Worm (Caenorhabditis elegans) whole organism, L4 larva: Measurements from ENCODE around the gene cwp-1.

Experiments
- F49E8.2 ChIP-seq: sonication (generic microtip); optimal IDR thresholded peaks from 2 replicates; lab custom pipeline; 2016; ENCODE audit warnings: missing compliant biosample characterization, mild to moderate bottlenecking, missing genetic modification characterization, borderline replicate concordance
- R02D3.7 ChIP-seq: fragments of 150-350 bp; sonication (generic microtip); optimal IDR thresholded peaks from 3 replicates; lab custom pipeline; 2014; ENCODE audit warnings: missing biosample characterization, missing genetic modification characterization
- Y5F2A.4 ChIP-seq: fragments of 200-800 bp; sonication (Bioruptor generic); optimal IDR thresholded peaks from 2 replicates; lab custom pipeline; 2018; ENCODE audit warnings: mild to moderate bottlenecking, missing genetic modification characterization, missing compliant biosample characterization
- Y75B8A.6 ChIP-seq: fragments of 200-800 bp; sonication (Bioruptor generic); IDR thresholded peaks from 2 replicates; pipeline ENCODE4 v1.3.6; 2022; ENCODE audit warnings: missing genetic modification reagents, missing genetic modification characterization, missing compliant biosample characterization
- aha-1 ChIP-seq: fragments of 150-350 bp; peaks from one replicate; lab custom pipeline; 2014; ENCODE audit warnings: missing biosample characterization, missing genetic modification characterization
- arid-1 ChIP-seq: fragments of 200-800 bp; sonication (Bioruptor generic); conservative IDR thresholded peaks from 2 replicates; pipeline ENCODE4 v1.3.6; 2022; ENCODE audit warnings: missing genetic modification reagents, missing genetic modification characterization, missing compliant biosample characterization
- ceh-28 ChIP-seq: fragments of 150-350 bp; optimal IDR thresholded peaks from 2 replicates; lab custom pipeline; 2014; ENCODE audit warnings: missing biosample characterization, missing genetic modification reagents, missing genetic modification characterization
- ceh-82 ChIP-seq: sonication (generic microtip); optimal IDR thresholded peaks from 2 replicates; lab custom pipeline; 2017; ENCODE audit warnings: missing biosample characterization, missing genetic modification characterization
- ctbp-1 ChIP-seq: fragments of 200-800 bp; sonication (Bioruptor generic); IDR thresholded peaks from 2 replicates; pipeline ENCODE4 v1.3.6; 2022; ENCODE audit warnings: missing genetic modification reagents, missing genetic modification characterization, missing compliant biosample characterization
- daf-12 ChIP-seq: fragments of 150-350 bp; optimal IDR thresholded peaks from 2 replicates; lab custom pipeline; 2014; ENCODE audit warnings: missing biosample characterization, missing genetic modification reagents, missing genetic modification characterization
- daf-16 ChIP-seq, 3 experiments: sonication (generic microtip); optimal IDR thresholded peaks; 2 replicates each; lab custom pipeline; 2016 to 2017; ENCODE audit warnings: missing genetic modification characterization in 3 of 3, missing genetic modification reagents in 3 of 3, mild to moderate bottlenecking in 2 of 3, missing compliant biosample characterization in 2 of 3, missing biosample characterization in 1 of 3, moderate library complexity in 1 of 3
- dmd-8 ChIP-seq: fragments of 200-800 bp; sonication (Bioruptor generic); IDR thresholded peaks from 2 replicates; pipeline ENCODE4 v1.3.6; 2022; ENCODE audit warnings: missing genetic modification characterization, missing compliant biosample characterization
- dmd-9 ChIP-seq: fragments of 200-800 bp; sonication (Bioruptor generic); IDR thresholded peaks from 2 replicates; pipeline ENCODE4 v1.3.6; 2022; ENCODE audit warnings: missing genetic modification reagents, missing genetic modification characterization, missing compliant biosample characterization
- dve-1 ChIP-seq: sonication (generic microtip); optimal IDR thresholded peaks from 2 replicates; lab custom pipeline; 2017; ENCODE audit warnings: antibody characterized with exemption, mild to moderate bottlenecking, missing genetic modification characterization, missing compliant biosample characterization; ENCODE audit not compliant: insufficient read depth
- egl-27 ChIP-seq: sonication (generic microtip); optimal IDR thresholded peaks from 3 replicates; lab custom pipeline; 2017; ENCODE audit warnings: missing biosample characterization, missing genetic modification reagents, missing genetic modification characterization
- fkh-10 ChIP-seq: fragments of 150-350 bp; optimal IDR thresholded peaks from 2 replicates; lab custom pipeline; 2014; ENCODE audit warnings: missing biosample characterization, missing genetic modification reagents, missing genetic modification characterization
- gei-8 ChIP-seq: fragments of 200-800 bp; sonication (Bioruptor generic); optimal IDR thresholded peaks from 2 replicates; lab custom pipeline; 2018; ENCODE audit warnings: mild to moderate bottlenecking, missing genetic modification characterization, missing compliant biosample characterization
- hif-1 ChIP-seq, 2 experiments: sonication (generic microtip); optimal IDR thresholded peaks; 2 replicates each; lab custom pipeline; 2016 to 2017; ENCODE audit warnings: missing compliant biosample characterization in 2 of 2, missing genetic modification characterization in 2 of 2, missing genetic modification reagents in 2 of 2, missing genotype in 2 of 2, mild to moderate bottlenecking in 1 of 2
- hlh-11 ChIP-seq: fragments of 200-800 bp; sonication (Bioruptor generic); optimal IDR thresholded peaks from 2 replicates; lab custom pipeline; 2018; ENCODE audit warnings: mild to moderate bottlenecking, missing genetic modification characterization, missing compliant biosample characterization
- hlh-30 ChIP-seq: sonication (generic microtip); optimal IDR thresholded peaks from 2 replicates; lab custom pipeline; 2017; ENCODE audit warnings: antibody characterized with exemption, mild to moderate bottlenecking, missing genetic modification characterization, missing compliant biosample characterization; ENCODE audit not compliant: insufficient read depth
- hmg-1.1 ChIP-seq: fragments of 200-800 bp; sonication (Bioruptor generic); IDR thresholded peaks from 2 replicates; pipeline ENCODE4 v1.3.6; 2022; ENCODE audit warnings: missing genetic modification reagents, missing genetic modification characterization, missing compliant biosample characterization
- jun-1 ChIP-seq: fragments of 150-350 bp; optimal IDR thresholded peaks from 2 replicates; lab custom pipeline; 2014; ENCODE audit warnings: missing biosample characterization, missing genetic modification reagents, missing genetic modification characterization
- lim-7 ChIP-seq: fragments of 200-800 bp; sonication (Bioruptor generic); IDR thresholded peaks from 2 replicates; pipeline ENCODE4 v1.3.6; 2022; ENCODE audit warnings: missing genetic modification characterization, missing compliant biosample characterization
- lin-15B ChIP-seq: fragments of 150-350 bp; sonication (generic microtip); optimal IDR thresholded peaks from 3 replicates; lab custom pipeline; 2014; ENCODE audit warnings: missing biosample characterization, missing genetic modification characterization
- madf-5 ChIP-seq, 2 experiments: fragments of 200-800 bp; sonication (Bioruptor generic); IDR thresholded peaks; 2 replicates each; pipeline ENCODE4 v1.3.6; 2022; ENCODE audit warnings: missing compliant biosample characterization in 2 of 2, missing genetic modification characterization in 2 of 2
- madf-9 ChIP-seq: fragments of 200-800 bp; sonication (Bioruptor generic); conservative IDR thresholded peaks from 2 replicates; pipeline ENCODE4 v1.3.6; 2022; ENCODE audit warnings: missing genetic modification reagents, missing genetic modification characterization, missing compliant biosample characterization
- mdt-29 ChIP-seq: fragments of 200-800 bp; sonication (Bioruptor generic); IDR thresholded peaks from 2 replicates; pipeline ENCODE4 v1.3.6; 2022; ENCODE audit warnings: missing genetic modification reagents, missing genetic modification characterization, missing compliant biosample characterization
- mep-1 ChIP-seq: fragments of 150-350 bp; sonication (generic microtip); optimal IDR thresholded peaks from 3 replicates; lab custom pipeline; 2014; ENCODE audit warnings: missing biosample characterization, missing genetic modification characterization
- mxl-2 ChIP-seq: fragments of 200-800 bp; sonication (Bioruptor generic); conservative IDR thresholded peaks from 2 replicates; pipeline ENCODE4 v1.3.6; 2022; ENCODE audit warnings: missing genetic modification reagents, missing genetic modification characterization, missing compliant biosample characterization
- mxl-3 ChIP-seq: fragments of 200-800 bp; sonication (Bioruptor generic); optimal IDR thresholded peaks from 2 replicates; lab custom pipeline; 2018; ENCODE audit warnings: mild to moderate bottlenecking, missing genetic modification characterization, missing compliant biosample characterization
- nhr-25 ChIP-seq: sonication (generic microtip); optimal IDR thresholded peaks from 2 replicates; lab custom pipeline; 2017; ENCODE audit warnings: missing genetic modification characterization, mild to moderate bottlenecking, missing compliant biosample characterization, antibody characterized with exemption, moderate library complexity, borderline replicate concordance; ENCODE audit not compliant: insufficient read depth
- nhr-28 ChIP-seq: fragments of 150-350 bp; optimal IDR thresholded peaks from 2 replicates; lab custom pipeline; 2014; ENCODE audit warnings: missing biosample characterization, missing genetic modification characterization
- nhr-6 ChIP-seq: fragments of 150-350 bp; optimal IDR thresholded peaks from 2 replicates; lab custom pipeline; 2014; ENCODE audit warnings: missing biosample characterization, missing genetic modification characterization
- nhr-76 ChIP-seq: fragments of 150-350 bp; optimal IDR thresholded peaks from 2 replicates; lab custom pipeline; 2014; ENCODE audit warnings: missing biosample characterization, missing genetic modification characterization
- nhr-77 ChIP-seq: fragments of 150-350 bp; optimal IDR thresholded peaks from 2 replicates; lab custom pipeline; 2014; ENCODE audit warnings: missing biosample characterization, missing genetic modification characterization
- php-3 ChIP-seq: fragments of 200-800 bp; sonication (Bioruptor generic); IDR thresholded peaks from 2 replicates; pipeline ENCODE4 v1.3.6; 2022; ENCODE audit warnings: missing genetic modification reagents, missing genetic modification characterization, missing compliant biosample characterization
- pqm-1 ChIP-seq: sonication (generic microtip); optimal IDR thresholded peaks from 2 replicates; lab custom pipeline; 2017; ENCODE audit warnings: missing biosample characterization, missing genetic modification characterization
- sdz-12 ChIP-seq: fragments of 200-800 bp; sonication (Bioruptor generic); optimal IDR thresholded peaks from 2 replicates; lab custom pipeline; 2018; ENCODE audit warnings: mild to moderate bottlenecking, missing genetic modification characterization, missing compliant biosample characterization
- set-16 ChIP-seq: fragments of 200-800 bp; sonication (Bioruptor generic); IDR thresholded peaks from 2 replicates; pipeline ENCODE4 v1.3.6; 2022; ENCODE audit warnings: missing genetic modification reagents, missing genetic modification characterization, missing compliant biosample characterization
- skn-1 ChIP-seq: fragments of 150-350 bp; optimal IDR thresholded peaks from 2 replicates; lab custom pipeline; 2014; ENCODE audit warnings: missing biosample characterization, missing genetic modification characterization
- snpc-4 ChIP-seq: fragments of 150-350 bp; optimal IDR thresholded peaks from 2 replicates; lab custom pipeline; 2014; ENCODE audit warnings: missing biosample characterization, missing genetic modification characterization
- spr-1 ChIP-seq: sonication (generic microtip); optimal IDR thresholded peaks from 2 replicates; lab custom pipeline; 2016; ENCODE audit warnings: mild to moderate bottlenecking, missing genetic modification characterization, missing compliant biosample characterization
- tag-97 ChIP-seq: fragments of 200-800 bp; sonication (Bioruptor generic); IDR thresholded peaks from 2 replicates; pipeline ENCODE4 v1.3.6; 2022; ENCODE audit warnings: missing genetic modification characterization, missing compliant biosample characterization
- unc-62 ChIP-seq, 3 experiments: fragments of 150-350 bp in 1 of 3; sonication (generic microtip); optimal IDR thresholded peaks in 2 of 3; peaks in 1 of 3; 1 replicate in 1 of 3; 2 replicates in 2 of 3; lab custom pipeline; 2014 to 2017; ENCODE audit warnings: missing biosample characterization in 3 of 3, missing genetic modification characterization in 3 of 3, missing genetic modification reagents in 3 of 3, missing genotype in 1 of 3
- zfp-2 ChIP-seq: sonication (generic microtip); optimal IDR thresholded peaks from 2 replicates; lab custom pipeline; 2016; ENCODE audit warnings: mild to moderate bottlenecking, missing genetic modification characterization, missing compliant biosample characterization
- zfp-3 ChIP-seq: fragments of 200-800 bp; sonication (Bioruptor generic); conservative IDR thresholded peaks from 2 replicates; pipeline ENCODE4 v1.3.6; 2022; ENCODE audit warnings: missing genetic modification reagents, missing genetic modification characterization, missing compliant biosample characterization
- zip-11 ChIP-seq: fragments of 200-800 bp; sonication (Bioruptor generic); IDR thresholded peaks from 2 replicates; pipeline ENCODE4 v1.3.6; 2022; ENCODE audit warnings: missing genetic modification characterization, missing compliant biosample characterization

cwp-1 gene

ce11 chrV:4850446-4850845 is 9.4 kb upstream of the cwp-1 start:
- TF ChIP-seq lim-7 (GFP tag; lab: Robert Waterston, UW) (no peak), nhr-76 (tag; lab: Kevin White, UChicago) (no peak), arid-1 (no peak), hmg-1.1 (no peak), mxl-2 (GFP tag; lab: Robert Waterston, UW) (no peak), jun-1 (tag; lab: Kevin White, UChicago) (no peak), zfp-3 (GFP tag; lab: Robert Waterston, UW) (no peak), R02D3.7 (tag; lab: Kevin White, UChicago) (no peak), Y75B8A.6 (GFP tag; lab: Robert Waterston, UW) (no peak), sdz-12 (no peak), hlh-30 (tag; lab: Kevin White, UChicago) (no peak), dmd-8 (no peak), dmd-9 (GFP tag; lab: Robert Waterston, UW) (no peak), aha-1 (no peak), Y5F2A.4 (GFP tag; lab: Kevin White, UChicago) (no peak), unc-62 (GFP tag; optimal IDR thresholded peaks at IDR 0.05 in 1 of 2; lab: Kevin White, UChicago) (no peak), unc-62 (tag; optimal IDR thresholded peaks at IDR 0.05; lab: Kevin White, UChicago) (no peak)

ce11 chrV:4847424-4847823 is 6.3 kb upstream of the cwp-1 start, which contains the start of gene abhd-5.1:
Gene abhd-5.1 (plus strand): TSS chrV:4847653.
- TF ChIP-seq daf-16 (GFP tag; optimal IDR thresholded peaks at IDR 0.05; lab: Kevin White, UChicago) (peak in 1 of 2 experiments; percentile 85), daf-16 (tag; optimal IDR thresholded peaks at IDR 0.05; lab: Kevin White, UChicago) (peak; percentile 88), ceh-28 (tag; lab: Kevin White, UChicago) (no peak), daf-12 (tag; lab: Kevin White, UChicago) (no peak), mxl-3 (GFP tag; lab: Kevin White, UChicago) (no peak), lin-15B (tag; lab: Kevin White, UChicago) (no peak), madf-9 (GFP tag; lab: Robert Waterston, UW) (no peak), fkh-10 (GFP tag; lab: Kevin White, UChicago) (no peak), dve-1 (peak; percentile 63), nhr-25 (tag; lab: Kevin White, UChicago) (no peak), mdt-29 (GFP tag; lab: Robert Waterston, UW) (no peak), nhr-77 (tag; lab: Kevin White, UChicago) (no peak), snpc-4 (tag; lab: Kevin White, UChicago) (no peak), ceh-82 (no peak), F49E8.2 (tag; lab: Kevin White, UChicago) (no peak), hlh-30 (tag; lab: Kevin White, UChicago) (peak; percentile 77), php-3 (peak; percentile 54; the same call in 1 of the 2 replicates), pqm-1 (no peak), ctbp-1 (GFP tag; lab: Robert Waterston, UW) (no peak), mxl-2 (GFP tag; lab: Robert Waterston, UW) (no peak), jun-1 (tag; lab: Kevin White, UChicago) (no peak), R02D3.7 (tag; lab: Kevin White, UChicago) (no peak), hlh-11 (tag; lab: Kevin White, UChicago) (no peak), skn-1 (tag; lab: Kevin White, UChicago) (no peak), egl-27 (tag; lab: Kevin White, UChicago) (no peak), Y5F2A.4 (GFP tag; lab: Kevin White, UChicago) (no peak), nhr-6 (peak; percentile 15), hif-1 (tag; optimal IDR thresholded peaks at IDR 0.05; lab: Kevin White, UChicago) (no peak), tag-97 (GFP tag; lab: Robert Waterston, UW) (no peak), spr-1 (tag; lab: Kevin White, UChicago) (no peak), zip-11 (GFP tag; lab: Robert Waterston, UW) (no peak), set-16 (GFP tag; lab: Robert Waterston, UW) (no peak), nhr-28 (tag; lab: Kevin White, UChicago) (peak; percentile 46), mep-1 (tag; lab: Kevin White, UChicago) (no peak), gei-8 (no peak), aha-1 (peak; percentile 67), zfp-2 (tag; lab: Kevin White, UChicago) (no peak), zfp-3 (GFP tag; lab: Robert Waterston, UW) (no peak), madf-5 (GFP tag; IDR thresholded peaks at IDR 0.05; lab: Robert Waterston, UW) (no peak)
